Worm (Caenorhabditis elegans): ENCODE measurements around the gene rpb-4.
A peak's percentile ranks its signal among the peaks of the same experiment; 100 is the strongest.

Gene rpb-4

ce11 chrII:7326997-7327396, 47.3 kb upstream of the rpb-4 start (continued):
- no peak for TF ChIP-seq pha-2 (tag; optimal IDR thresholded peaks at IDR 0.05)
- TF ChIP-seq sdc-2 (tag; optimal IDR thresholded peaks at IDR 0.05): no peak
- no peak for TF ChIP-seq ceh-22 (tag; optimal IDR thresholded peaks at IDR 0.05)
- no peak for TF ChIP-seq ttx-3 (tag; optimal IDR thresholded peaks at IDR 0.05)
- TF ChIP-seq ztf-16 (tag; optimal IDR thresholded peaks at IDR 0.05): no peak
- TF ChIP-seq C08G9.2 (tag; optimal IDR thresholded peaks at IDR 0.05): no peak
- no peak for TF ChIP-seq Y22D7AL.16 (tag; optimal IDR thresholded peaks at IDR 0.05)
- TF ChIP-seq ets-4 (tag; optimal IDR thresholded peaks at IDR 0.05): no peak
- TF ChIP-seq unc-55 (GFP tag; optimal IDR thresholded peaks at IDR 0.05): peak; percentile 8

- TF ChIP-seq lim-6 (tag; optimal IDR thresholded peaks at IDR 0.05) (no peak), ceh-45 (GFP tag; IDR thresholded peaks at IDR 0.05) (no peak), ceh-2 (tag; optimal IDR thresholded peaks at IDR 0.05) (no peak), C38D4.7 (GFP tag; optimal IDR thresholded peaks at IDR 0.05) (no peak), rnt-1 (tag; optimal IDR thresholded peaks at IDR 0.05) (no peak), lin-11 (tag; optimal IDR thresholded peaks at IDR 0.05) (no peak), hlh-15 (tag; optimal IDR thresholded peaks at IDR 0.05) (no peak), mec-3 (tag; optimal IDR thresholded peaks at IDR 0.05; ENCODE audit: borderline replicate concordance) (no peak), sdc-2 (tag; optimal IDR thresholded peaks at IDR 0.05) (no peak), hlh-6 (tag; optimal IDR thresholded peaks at IDR 0.05) (no peak), ztf-16 (tag; optimal IDR thresholded peaks at IDR 0.05) (no peak)
Observed at ce11 chrII:7331224-7331623, 43.1 kb upstream of the rpb-4 start, which contains the start of gene npax-1. Gene npax-1, minus strand, starts transcription at chrII:7331324.

- TF ChIP-seq pros-1 (tag; optimal IDR thresholded peaks at IDR 0.05) (no peak), ets-4 (tag; optimal IDR thresholded peaks at IDR 0.05) (no peak), ceh-31 (tag; optimal IDR thresholded peaks at IDR 0.05) (peak; percentile 17), sdc-2 (tag; optimal IDR thresholded peaks at IDR 0.05) (no peak), unc-3 (GFP tag; conservative IDR thresholded peaks at IDR 0.05) (no peak), unc-3 (tag; optimal IDR thresholded peaks at IDR 0.05) (no peak), ahr-1 (tag; optimal IDR thresholded peaks at IDR 0.05) (no peak), F13H6.1 (tag; optimal IDR thresholded peaks at IDR 0.05) (no peak), dmd-4 (tag; optimal IDR thresholded peaks at IDR 0.05; ENCODE audit: borderline replicate concordance) (no peak), fkh-10 (GFP tag; optimal IDR thresholded peaks at IDR 0.05) (no peak), pag-3 (tag; optimal IDR thresholded peaks at IDR 0.05; ENCODE audit: borderline replicate concordance) (no peak), gmeb-2 (tag; optimal IDR thresholded peaks at IDR 0.05) (no peak), ceh-19 (GFP tag; optimal IDR thresholded peaks at IDR 0.05) (no peak), pax-1 (tag; optimal IDR thresholded peaks at IDR 0.05) (no peak), dve-1 (tag; optimal IDR thresholded peaks at IDR 0.05) (peak; percentile 7), pqm-1 (tag; optimal IDR thresholded peaks at IDR 0.05) (no peak), ceh-30 (tag; optimal IDR thresholded peaks at IDR 0.05) (no peak), npax-4 (tag; optimal IDR thresholded peaks at IDR 0.05) (no peak), fkh-6 (tag; optimal IDR thresholded peaks at IDR 0.05) (no peak), Y22D7AL.16 (tag; optimal IDR thresholded peaks at IDR 0.05) (no peak), K09A11.1 (tag; optimal IDR thresholded peaks at IDR 0.05; ENCODE audit: insufficient read depth) (no peak), ceh-22 (tag; optimal IDR thresholded peaks at IDR 0.05) (no peak), hlh-30 (tag; optimal IDR thresholded peaks at IDR 0.05; ENCODE audit: insufficient read depth) (peak; percentile 63), unc-42 (tag; optimal IDR thresholded peaks at IDR 0.05) (no peak), ztf-16 (tag; optimal IDR thresholded peaks at IDR 0.05) (no peak), sox-2 (GFP tag; IDR thresholded peaks at IDR 0.05) (no peak), ceh-24 (tag; optimal IDR thresholded peaks at IDR 0.05) (no peak), ceh-48 (tag; optimal IDR thresholded peaks at IDR 0.05) (no peak), nhr-11 (tag; optimal IDR thresholded peaks at IDR 0.05) (no peak), odd-2 (tag; optimal IDR thresholded peaks at IDR 0.05) (no peak), hlh-6 (tag; optimal IDR thresholded peaks at IDR 0.05) (no peak), sox-4 (tag; optimal IDR thresholded peaks at IDR 0.05) (no peak), tbx-7 (tag; optimal IDR thresholded peaks at IDR 0.05) (no peak), nhr-232 (tag; optimal IDR thresholded peaks at IDR 0.05) (no peak), C38D4.7 (GFP tag; optimal IDR thresholded peaks at IDR 0.05) (no peak), ceh-45 (GFP tag; IDR thresholded peaks at IDR 0.05) (no peak), C08G9.2 (tag; optimal IDR thresholded peaks at IDR 0.05) (no peak), nfya-1 (tag; optimal IDR thresholded peaks at IDR 0.05) (peak; percentile 3), syd-9 (tag; optimal IDR thresholded peaks at IDR 0.05) (no peak), elt-2 (tag; optimal IDR thresholded peaks at IDR 0.05) (peak; percentile 36)
Observed at ce11 chrII:7337469-7337893, 36.8 kb upstream of the rpb-4 start.
